Worm (Caenorhabditis elegans): ENCODE data around the gene E02C12.8.

DNA sequence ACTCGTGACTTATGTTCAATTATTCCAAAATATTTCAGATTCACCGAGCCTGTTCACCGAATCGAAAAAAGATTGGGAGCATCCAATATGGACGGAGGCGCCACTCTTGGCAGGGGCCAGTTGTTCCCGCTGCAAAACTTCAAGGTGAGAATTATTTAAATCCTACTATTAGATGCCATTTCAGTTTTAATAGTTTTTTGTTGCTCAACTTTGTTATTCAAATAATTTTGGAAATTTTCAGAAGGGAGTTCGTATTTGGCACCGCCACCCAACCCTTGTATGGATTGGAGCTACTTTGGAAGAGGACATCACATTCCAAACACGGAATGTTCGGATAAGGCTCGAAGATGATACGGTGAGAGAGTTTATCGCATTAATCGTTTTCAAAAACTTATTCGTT, 12.7 kb upstream of the E02C12.8 start, which contains the start of gene hum-2:
- TF ChIP-seq lin-39 (tag; optimal IDR thresholded peaks at IDR 0.05) (no peak), sem-4 (tag; optimal IDR thresholded peaks at IDR 0.05) (no peak), ztf-4 (tag; optimal IDR thresholded peaks at IDR 0.05) (no peak), nhr-237 (tag; optimal IDR thresholded peaks at IDR 0.05) (no peak), nhr-11 (tag; optimal IDR thresholded peaks at IDR 0.05) (no peak), ama-1 (optimal IDR thresholded peaks at IDR 0.05) (no peak), fos-1 (tag; optimal IDR thresholded peaks at IDR 0.05) (no peak), nhr-12 (tag; optimal IDR thresholded peaks at IDR 0.05) (no peak), elt-1 (tag; optimal IDR thresholded peaks at IDR 0.05) (no peak), mdl-1 (tag; optimal IDR thresholded peaks at IDR 0.05) (no peak), ztf-11 (tag; optimal IDR thresholded peaks at IDR 0.05) (no peak), R02D3.7 (tag; optimal IDR thresholded peaks at IDR 0.05) (no peak)

Data from whole organism, L2 larva.